Fruit fly (Drosophila melanogaster) whole organism, adult: Measurements from ENCODE around the gene Taf2.

Source experiments
- CG11617 ChIP-seq: fragments of 200-800 bp; sonication (Bioruptor generic); optimal IDR thresholded peaks from 2 replicates; lab custom pipeline; 2017; ENCODE audit warnings: mild to moderate bottlenecking, missing biosample characterization, missing genetic modification reagents, missing genetic modification characterization
- CG12768 ChIP-seq: fragments of 200-800 bp; sonication (Bioruptor generic); optimal IDR thresholded peaks from 2 replicates; lab custom pipeline; 2017; ENCODE audit warnings: missing biosample characterization, missing genetic modification characterization, mild to moderate bottlenecking, moderate library complexity, missing genetic modification reagents
- CG14711 ChIP-seq: fragments of 200-800 bp; sonication (Bioruptor generic); optimal IDR thresholded peaks from 2 replicates; lab custom pipeline; 2018; ENCODE audit warnings: missing biosample characterization, mild to moderate bottlenecking, missing genetic modification characterization, moderate library complexity
- CG1620 ChIP-seq: fragments of 200-800 bp; sonication (Bioruptor generic); optimal IDR thresholded peaks from 2 replicates; lab custom pipeline; 2016; ENCODE audit warnings: missing biosample characterization, missing genetic modification characterization
- CG33017 ChIP-seq: fragments of 200-800 bp; sonication (Bioruptor generic); optimal IDR thresholded peaks from 2 replicates; lab custom pipeline; 2018; ENCODE audit warnings: missing biosample characterization, mild to moderate bottlenecking, missing genetic modification characterization, moderate library complexity
- CG5204 ChIP-seq: fragments of 200-800 bp; sonication (Bioruptor generic); optimal IDR thresholded peaks from 2 replicates; lab custom pipeline; 2016; ENCODE audit warnings: missing biosample characterization, missing genetic modification characterization
- CG7045 ChIP-seq: fragments of 200-800 bp; sonication (Bioruptor generic); optimal IDR thresholded peaks from 2 replicates; lab custom pipeline; 2017; ENCODE audit warnings: missing biosample characterization, mild to moderate bottlenecking, missing genetic modification characterization
- CG7101 ChIP-seq: fragments of 200-800 bp; sonication (Bioruptor generic); optimal IDR thresholded peaks from 2 replicates; lab custom pipeline; 2018; ENCODE audit warnings: missing biosample characterization, mild to moderate bottlenecking, missing genetic modification characterization, moderate library complexity
- Clk ChIP-seq: fragments of 200-800 bp; sonication (Bioruptor generic); optimal IDR thresholded peaks from 2 replicates; lab custom pipeline; 2017; ENCODE audit warnings: missing biosample characterization, missing genetic modification characterization
- Crg-1 ChIP-seq: fragments of 200-800 bp; sonication (Bioruptor generic); optimal IDR thresholded peaks from 2 replicates; lab custom pipeline; 2016; ENCODE audit warnings: missing biosample characterization, missing genetic modification characterization
- Hr96 ChIP-seq: fragments of 200-800 bp; sonication (Bioruptor generic); optimal IDR thresholded peaks from 2 replicates; lab custom pipeline; 2016; ENCODE audit warnings: missing biosample characterization, missing genetic modification characterization
- Mnt ChIP-seq: fragments of 200-800 bp; sonication (Bioruptor generic); optimal IDR thresholded peaks from 2 replicates; lab custom pipeline; 2016; ENCODE audit warnings: missing biosample characterization, mild to moderate bottlenecking, missing genetic modification characterization
- bab1 ChIP-seq: fragments of 200-800 bp; sonication (Bioruptor generic); optimal IDR thresholded peaks from 3 replicates; lab custom pipeline; 2019; ENCODE audit warnings: missing biosample characterization, mild to moderate bottlenecking, missing genetic modification characterization, moderate library complexity
- cic ChIP-seq: fragments of 200-800 bp; sonication (Bioruptor generic); optimal IDR thresholded peaks from 2 replicates; lab custom pipeline; 2017; ENCODE audit warnings: missing biosample characterization, mild to moderate bottlenecking, missing genetic modification characterization, moderate library complexity
- cnc ChIP-seq, 2 experiments: fragments of >200 bp; optimal IDR thresholded peaks; 2 replicates each; lab custom pipeline; 2017
- kay ChIP-seq: fragments of 200-800 bp; sonication (Bioruptor generic); peaks from one replicate; lab custom pipeline; 2016; ENCODE audit warnings: missing biosample characterization, missing genetic modification characterization, borderline replicate concordance
- ovo ChIP-seq: fragments of 200-800 bp; sonication (Bioruptor generic); optimal IDR thresholded peaks from 2 replicates; lab custom pipeline; 2016; ENCODE audit warnings: missing biosample characterization, missing genetic modification characterization
- pad ChIP-seq: fragments of 200-800 bp; sonication (Bioruptor generic); optimal IDR thresholded peaks from 3 replicates; lab custom pipeline; 2017; ENCODE audit warnings: missing biosample characterization, missing genetic modification characterization, mild to moderate bottlenecking, moderate library complexity, missing genetic modification reagents
- tj ChIP-seq: fragments of 200-800 bp; sonication (Bioruptor generic); optimal IDR thresholded peaks from 3 replicates; lab custom pipeline; 2017; ENCODE audit warnings: missing biosample characterization, mild to moderate bottlenecking, missing genetic modification characterization, moderate library complexity
- toe ChIP-seq: fragments of 200-800 bp; sonication (Bioruptor generic); optimal IDR thresholded peaks from 2 replicates; lab custom pipeline; 2016; ENCODE audit warnings: missing biosample characterization, missing genetic modification characterization

Gene Taf2

DNA sequence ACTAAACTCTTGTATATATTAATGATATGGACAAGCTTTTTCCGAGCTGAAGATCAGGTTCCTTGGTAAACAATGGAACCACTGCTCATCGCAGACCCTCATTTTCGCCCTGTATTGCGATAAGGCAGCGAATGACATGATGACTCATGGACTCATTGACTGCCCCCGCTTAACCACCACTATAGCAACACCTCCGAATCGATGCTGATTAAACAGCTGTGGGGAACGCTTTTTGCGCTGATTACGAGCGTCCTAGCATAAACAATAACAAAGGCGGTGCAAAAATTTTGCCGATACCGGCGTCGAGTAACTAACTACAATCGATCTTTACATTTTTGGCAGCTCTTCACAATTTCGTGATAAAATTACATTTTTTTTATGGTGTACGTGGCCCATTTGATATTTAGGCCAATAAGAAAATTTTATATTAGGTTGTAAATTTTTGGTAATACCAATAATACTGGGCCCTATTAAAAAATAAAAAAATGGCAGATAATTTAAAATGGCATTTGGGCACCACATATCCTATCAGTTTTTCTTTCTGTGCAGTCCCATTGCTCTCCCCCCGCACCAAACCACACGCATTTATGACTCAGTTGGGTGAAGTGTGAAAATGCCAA lies 8.8 kb upstream of the Taf2 start:
- TF ChIP-seq tj (GFP tag; lab: Kevin White, UChicago) (peak; percentile 8), Clk (GFP tag; lab: Kevin White, UChicago) (no peak), CG7045 (GFP tag; lab: Kevin White, UChicago) (no peak), cic (GFP tag; lab: Kevin White, UChicago) (peak; percentile 70), kay (peak; percentile 94), Crg-1 (GFP tag; lab: Kevin White, UChicago) (no peak), CG12768 (GFP tag; lab: Kevin White, UChicago) (no peak)

DNA sequence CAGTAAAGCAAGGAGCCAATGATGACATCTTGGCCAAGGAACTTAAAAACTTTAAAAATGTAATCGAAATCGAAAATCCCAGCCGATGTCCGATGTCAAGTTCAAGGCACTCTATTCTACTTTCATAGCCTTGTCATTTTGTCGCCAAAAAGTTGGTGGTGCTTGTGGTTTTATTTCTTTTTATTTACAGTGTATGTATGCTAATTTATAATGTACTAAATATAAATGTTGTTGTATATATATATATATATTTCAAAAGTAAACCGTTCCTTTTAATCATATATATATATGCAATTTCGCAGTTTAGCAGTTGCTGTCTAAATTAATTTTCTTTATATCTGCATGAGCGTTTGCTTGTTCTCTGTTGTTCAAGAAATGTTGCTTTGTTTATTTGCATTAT lies 6.2 kb upstream of the Taf2 start, which contains the start of the genes CG6709 and Hez:
Gene CG6709 (minus strand): TSS at position 101 of the 400 bp plus-strand sequence.
Gene Hez (minus strand): TSS at position 101 of the 400 bp plus-strand sequence.
- TF ChIP-seq kay (peak; percentile 85), tj (GFP tag; lab: Kevin White, UChicago) (no peak), CG7101 (tag; lab: Kevin White, UChicago) (no peak), CG11617 (GFP tag; lab: Kevin White, UChicago) (no peak), CG5204 (GFP tag; lab: Kevin White, UChicago) (no peak), cnc (optimal IDR thresholded peaks at IDR 0.05; lab: Kevin White, UChicago) (no peak), CG33017 (tag; lab: Kevin White, UChicago) (no peak), bab1 (GFP tag; lab: Kevin White, UChicago) (no peak)

DNA sequence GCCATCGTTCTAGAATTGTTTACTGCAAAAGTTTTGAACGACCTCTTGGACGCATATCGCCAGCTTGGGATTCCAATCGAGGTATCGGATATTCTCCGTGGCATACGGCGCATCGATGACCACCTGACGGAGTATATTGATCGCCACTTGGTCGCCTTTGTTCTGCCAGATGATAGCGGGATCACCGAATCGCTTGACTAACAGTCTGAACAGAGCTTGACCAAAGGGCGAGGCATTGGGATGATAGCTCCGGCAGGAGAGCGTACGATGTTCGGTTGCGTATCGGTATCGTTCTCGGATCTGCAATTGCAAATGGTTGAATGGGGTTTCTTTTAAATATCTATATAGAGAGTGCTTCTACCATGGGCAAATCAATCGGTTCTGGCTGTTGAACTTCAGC lies 5.5 kb upstream of the Taf2 start:
- TF ChIP-seq Mnt (GFP tag; lab: Kevin White, UChicago) (no peak), bab1 (GFP tag; lab: Kevin White, UChicago) (no peak), CG12768 (GFP tag; lab: Kevin White, UChicago) (no peak), Crg-1 (GFP tag; lab: Kevin White, UChicago) (no peak)

DNA sequence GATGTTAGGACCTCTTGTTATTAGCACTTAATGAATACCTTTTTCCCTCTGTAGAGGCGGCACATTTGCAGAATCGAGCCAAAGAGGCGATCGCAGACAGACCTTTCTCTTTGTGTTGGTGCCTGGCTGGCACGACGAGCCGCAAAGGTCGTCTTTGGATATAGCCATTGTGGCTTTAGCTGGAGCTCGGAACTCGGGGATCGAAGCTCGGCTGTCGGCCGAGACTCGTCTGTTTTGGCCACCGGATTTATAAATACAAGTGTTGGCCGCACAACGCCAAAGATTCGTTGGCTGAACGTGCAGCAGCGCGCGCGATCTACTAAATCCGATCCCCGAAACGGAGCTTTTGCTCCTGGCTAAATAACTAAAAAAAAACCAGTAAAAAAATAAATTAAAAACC lies 9.8 kb downstream of the Taf2 start, which contains the start of gene CG34382:
Gene CG34382 (plus strand): TSS at position 301 of the 400 bp plus-strand sequence.
- no peak for TF ChIP-seq ovo
- TF ChIP-seq CG12768 (GFP tag; lab: Kevin White, UChicago), result no peak
- no peak for TF ChIP-seq Crg-1 (GFP tag; lab: Kevin White, UChicago)
- no peak for TF ChIP-seq CG14711 (tag; lab: Kevin White, UChicago)
- TF ChIP-seq Hr96 (GFP tag; lab: Kevin White, UChicago), result no peak
- no peak for TF ChIP-seq CG5204 (GFP tag; lab: Kevin White, UChicago)
- no peak for TF ChIP-seq pad (GFP tag; lab: Kevin White, UChicago)
- TF ChIP-seq CG7101 (tag; lab: Kevin White, UChicago), result no peak
- no peak for TF ChIP-seq CG1620 (GFP tag; lab: Kevin White, UChicago)
- TF ChIP-seq bab1 (GFP tag; lab: Kevin White, UChicago), result no peak
- TF ChIP-seq cnc (optimal IDR thresholded peaks at IDR 0.05; lab: Kevin White, UChicago), result no peak
- TF ChIP-seq Mnt (GFP tag; lab: Kevin White, UChicago), result no peak
- no peak for TF ChIP-seq cic (GFP tag; lab: Kevin White, UChicago)
- no peak for TF ChIP-seq tj (GFP tag; lab: Kevin White, UChicago)
- no peak for TF ChIP-seq kay

DNA sequence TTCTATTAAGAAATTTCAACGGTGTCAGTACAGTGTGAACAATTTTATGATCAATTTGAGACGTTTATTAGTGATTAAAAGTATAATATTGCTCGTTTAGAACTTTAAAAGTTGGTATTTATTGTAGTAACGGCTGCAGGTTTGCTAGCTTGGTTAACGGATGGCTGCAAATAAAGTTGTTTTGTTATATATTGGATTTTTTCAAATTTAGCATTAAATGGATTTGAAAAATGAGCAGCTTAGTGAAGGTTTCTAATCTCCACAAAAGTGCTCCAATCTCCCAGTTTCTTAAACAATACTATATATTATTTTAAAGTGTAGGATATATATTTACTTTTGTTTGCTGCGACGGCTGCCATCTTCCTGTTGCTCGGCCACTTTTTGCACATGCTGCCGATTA lies 16.4 kb downstream of the Taf2 start:
- no peak for TF ChIP-seq CG14711 (tag; lab: Kevin White, UChicago)
- no peak for TF ChIP-seq ovo
- no peak for TF ChIP-seq kay
- TF ChIP-seq CG12768 (GFP tag; lab: Kevin White, UChicago), result no peak
- TF ChIP-seq CG7045 (GFP tag; lab: Kevin White, UChicago), result no peak
- TF ChIP-seq Crg-1 (GFP tag; lab: Kevin White, UChicago), result no peak
- TF ChIP-seq CG33017 (tag; lab: Kevin White, UChicago), result no peak
- TF ChIP-seq CG7101 (tag; lab: Kevin White, UChicago), result no peak
- TF ChIP-seq Mnt (GFP tag; lab: Kevin White, UChicago), result no peak
- TF ChIP-seq bab1 (GFP tag; lab: Kevin White, UChicago), result no peak

DNA sequence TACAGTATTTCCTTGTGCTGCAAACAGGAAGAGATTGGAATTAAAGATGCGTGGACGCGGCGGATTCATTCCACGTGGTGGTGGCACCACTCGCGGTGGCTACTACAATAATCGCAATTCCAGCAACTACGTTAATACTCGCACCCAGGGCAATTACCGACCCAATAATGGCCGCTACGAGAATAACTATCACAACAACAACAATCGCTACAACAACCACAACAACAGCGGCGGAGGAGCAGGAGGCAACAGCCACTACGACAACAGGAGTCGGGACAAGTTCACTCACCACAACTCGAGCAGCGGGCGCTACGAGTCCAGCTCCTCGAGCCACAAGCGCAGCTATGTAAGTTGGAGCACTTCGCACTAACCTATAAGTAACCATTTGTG lies 23.4 kb downstream of the Taf2 start:
- no peak for TF ChIP-seq Hr96 (GFP tag; lab: Kevin White, UChicago)
- no peak for TF ChIP-seq CG14711 (tag; lab: Kevin White, UChicago)
- no peak for TF ChIP-seq tj (GFP tag; lab: Kevin White, UChicago)
- no peak for TF ChIP-seq ovo
- TF ChIP-seq CG1620 (GFP tag; lab: Kevin White, UChicago), result no peak

DNA sequence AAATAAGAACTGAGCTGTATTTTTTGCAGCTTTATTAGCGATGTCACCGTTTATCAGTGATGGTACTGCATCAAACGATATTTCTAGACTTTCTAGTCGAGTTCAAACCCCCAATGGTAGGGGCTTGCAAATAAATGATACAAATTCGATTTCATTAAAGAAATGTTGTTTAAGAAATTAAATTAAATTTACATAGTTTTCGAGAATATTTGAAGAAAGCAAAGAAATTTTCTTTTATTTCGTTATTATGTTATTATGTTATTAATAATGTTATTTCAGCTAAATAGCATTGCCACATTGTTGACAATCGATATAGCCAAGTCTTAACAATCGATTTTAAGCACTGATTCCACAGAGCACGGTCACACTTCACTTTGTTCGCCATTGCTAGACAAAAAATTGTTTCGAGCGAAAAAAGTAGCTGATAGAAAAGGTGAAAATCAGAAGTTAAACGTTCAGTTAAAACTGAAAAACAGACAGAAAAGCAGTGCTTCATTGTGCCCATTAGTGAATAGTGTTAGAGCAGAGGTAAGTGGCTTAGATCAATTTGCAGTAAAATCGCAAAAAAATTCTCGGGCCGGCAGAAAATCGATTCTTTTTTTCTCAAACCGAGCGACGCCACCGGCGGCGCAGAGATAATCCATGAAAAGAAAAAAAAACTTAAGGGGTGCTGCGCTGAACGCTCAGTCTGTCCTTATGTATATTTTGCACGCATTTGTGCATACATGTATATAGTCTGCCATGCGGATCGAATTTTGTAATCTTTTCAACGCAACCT lies 24.0 kb downstream of the Taf2 start, which contains the start of the genes iPLA2-VIA and Ciz1:
Gene iPLA2-VIA (minus strand): TSS at position 75 of the 778 bp plus-strand sequence.
Gene Ciz1 (plus strand): TSS at position 365 of the 778 bp plus-strand sequence.
- no peak for TF ChIP-seq CG33017 (tag; lab: Kevin White, UChicago)
- TF ChIP-seq cnc (optimal IDR thresholded peaks at IDR 0.05; lab: Kevin White, UChicago), result no peak
- TF ChIP-seq CG11617 (GFP tag; lab: Kevin White, UChicago), result peak; percentile 18
- TF ChIP-seq Hr96 (GFP tag; lab: Kevin White, UChicago), result no peak
- TF ChIP-seq CG14711 (tag; lab: Kevin White, UChicago), result peak; percentile 5
- peak; percentile 34 for TF ChIP-seq bab1 (GFP tag; lab: Kevin White, UChicago)
- no peak for TF ChIP-seq Crg-1 (GFP tag; lab: Kevin White, UChicago)
- peak; percentile 32 for TF ChIP-seq CG7101 (tag; lab: Kevin White, UChicago)
- peak; percentile 19 for TF ChIP-seq pad (GFP tag; lab: Kevin White, UChicago)
- TF ChIP-seq Mnt (GFP tag; lab: Kevin White, UChicago), result peak; percentile 36
- no peak for TF ChIP-seq CG7045 (GFP tag; lab: Kevin White, UChicago)
- TF ChIP-seq CG1620 (GFP tag; lab: Kevin White, UChicago), result peak; percentile 36
- TF ChIP-seq kay, result peak; percentile 51
- peak; percentile 12 for TF ChIP-seq tj (GFP tag; lab: Kevin White, UChicago)
- TF ChIP-seq toe, result peak; percentile 65
- no peak for TF ChIP-seq CG12768 (GFP tag; lab: Kevin White, UChicago)
